Fruit fly (Drosophila melanogaster) whole organism, embryonic: ENCODE measurements around the gene CG43448.
A peak's percentile ranks its signal among the peaks of the same experiment; 100 is the strongest.

Experiments used
- CG10565 ChIP-seq: fragments of 200-800 bp; sonication (Bioruptor generic); optimal IDR thresholded peaks from 3 replicates; lab custom pipeline; 2016; ENCODE audit warnings: missing biosample characterization, mild to moderate bottlenecking, missing genetic modification characterization
- CG11093 ChIP-seq: fragments of 200-800 bp; sonication (Bioruptor generic); IDR thresholded peaks from 3 replicates; pipeline ENCODE4 v1.3.6; 2022; ENCODE audit warnings: missing biosample characterization, missing genetic modification characterization
- CG11398 ChIP-seq: fragments of 200-800 bp; sonication (Bioruptor generic); optimal IDR thresholded peaks from 2 replicates; lab custom pipeline; 2016; ENCODE audit warnings: missing biosample characterization, missing genetic modification characterization
- CG12299 ChIP-seq: fragments of 200-800 bp; sonication (Bioruptor generic); optimal IDR thresholded peaks from 2 replicates; lab custom pipeline; 2018; ENCODE audit warnings: missing biosample characterization, mild to moderate bottlenecking, missing genetic modification characterization
- CG14050 ChIP-seq: fragments of 200-800 bp; sonication (Bioruptor generic); IDR thresholded peaks from 3 replicates; pipeline ENCODE4 v1.3.6; 2022; ENCODE audit warnings: missing biosample characterization, missing genetic modification characterization
- CG1529 ChIP-seq: fragments of 200-800 bp; sonication (Bioruptor generic); optimal IDR thresholded peaks from 3 replicates; lab custom pipeline; 2018; ENCODE audit warnings: missing biosample characterization, missing genetic modification characterization
- CG1647 ChIP-seq: fragments of 200-800 bp; sonication (Bioruptor generic); optimal IDR thresholded peaks from 3 replicates; lab custom pipeline; 2016; ENCODE audit warnings: missing biosample characterization, missing genetic modification characterization
- CG17328 ChIP-seq: fragments of 200-800 bp; sonication (Bioruptor generic); IDR thresholded peaks from 2 replicates; pipeline ENCODE4 v1.3.6; 2022; ENCODE audit warnings: missing biosample characterization, missing genetic modification characterization
- CG18011 ChIP-seq: fragments of 200-800 bp; sonication (Bioruptor generic); optimal IDR thresholded peaks from 2 replicates; lab custom pipeline; 2017; ENCODE audit warnings: missing biosample characterization, missing genetic modification characterization, mild to moderate bottlenecking, moderate library complexity, missing genotype
- CG2712 ChIP-seq: fragments of 200-800 bp; optimal IDR thresholded peaks from 3 replicates; lab custom pipeline; 2019; ENCODE audit warnings: missing biosample characterization, mild to moderate bottlenecking, missing genetic modification characterization, moderate library complexity
- CG2889 ChIP-seq: fragments of 200-800 bp; sonication (Bioruptor generic); IDR thresholded peaks from 3 replicates; pipeline ENCODE4 v1.3.6; 2022; ENCODE audit warnings: missing biosample characterization, missing genetic modification characterization
- CG33213 ChIP-seq: fragments of 200-800 bp; sonication (Bioruptor generic); optimal IDR thresholded peaks from 3 replicates; lab custom pipeline; 2016; ENCODE audit warnings: missing biosample characterization, missing genetic modification characterization
- CG3847 ChIP-seq: fragments of 200-800 bp; sonication (Bioruptor generic); IDR thresholded peaks from 2 replicates; pipeline ENCODE4 v1.3.6; 2022; ENCODE audit warnings: missing biosample characterization, missing genetic modification characterization
- CG42726 ChIP-seq: fragments of 200-800 bp; sonication (Bioruptor generic); IDR thresholded peaks from 2 replicates; pipeline ENCODE4 v1.3.6; 2022; ENCODE audit warnings: missing biosample characterization, missing genetic modification characterization; ENCODE audit not compliant: partially characterized antibody
- CG4282 ChIP-seq: fragments of 200-800 bp; sonication (Bioruptor generic); optimal IDR thresholded peaks from 2 replicates; lab custom pipeline; 2016; ENCODE audit warnings: missing biosample characterization, missing genetic modification characterization
- CG4360 ChIP-seq: fragments of 200-800 bp; sonication (Bioruptor generic); IDR thresholded peaks from 2 replicates; pipeline ENCODE4 v1.3.6; 2022; ENCODE audit warnings: missing biosample characterization, missing genetic modification characterization
- CG5245 ChIP-seq: fragments of 200-800 bp; sonication (Bioruptor generic); optimal IDR thresholded peaks from 3 replicates; lab custom pipeline; 2016; ENCODE audit warnings: missing biosample characterization, missing genetic modification characterization
- CG6791 ChIP-seq: fragments of 200-800 bp; sonication (Bioruptor generic); IDR thresholded peaks from 3 replicates; pipeline ENCODE4 v1.3.6; 2022; ENCODE audit warnings: missing biosample characterization, missing genetic modification characterization; ENCODE audit not compliant: partially characterized antibody
- CG8388 ChIP-seq: fragments of 200-800 bp; sonication (Bioruptor generic); optimal IDR thresholded peaks from 2 replicates; lab custom pipeline; 2019; ENCODE audit warnings: missing biosample characterization, mild to moderate bottlenecking, missing genetic modification characterization, moderate library complexity
- CG9437 ChIP-seq: fragments of 200-800 bp; sonication (Bioruptor generic); optimal IDR thresholded peaks from 2 replicates; lab custom pipeline; 2018; ENCODE audit warnings: missing biosample characterization, mild to moderate bottlenecking, missing genetic modification characterization
- Dek ChIP-seq: fragments of 200-800 bp; sonication (Bioruptor generic); optimal IDR thresholded peaks from 3 replicates; lab custom pipeline; 2019; ENCODE audit warnings: missing biosample characterization, mild to moderate bottlenecking, missing genetic modification characterization, moderate library complexity
- ERR ChIP-seq: fragments of 200-800 bp; sonication (Bioruptor generic); optimal IDR thresholded peaks from 2 replicates; lab custom pipeline; 2016; ENCODE audit warnings: missing biosample characterization, missing genetic modification characterization
- H2.0 ChIP-seq: fragments of 200-800 bp; sonication (Bioruptor generic); IDR thresholded peaks from 2 replicates; pipeline ENCODE4 v1.3.6; 2022; ENCODE audit warnings: missing biosample characterization, missing genetic modification characterization
- HmgZ ChIP-seq: fragments of 200-800 bp; sonication (Bioruptor generic); optimal IDR thresholded peaks from 2 replicates; lab custom pipeline; 2018; ENCODE audit warnings: missing biosample characterization, mild to moderate bottlenecking, missing genetic modification characterization
- NC2α ChIP-seq: fragments of 200-800 bp; sonication (Bioruptor generic); optimal IDR thresholded peaks from 2 replicates; lab custom pipeline; 2016; ENCODE audit warnings: missing biosample characterization, missing genetic modification characterization
- PHDP ChIP-seq: fragments of 200-800 bp; sonication (Bioruptor generic); optimal IDR thresholded peaks from 3 replicates; lab custom pipeline; 2018; ENCODE audit warnings: missing biosample characterization, mild to moderate bottlenecking, missing genetic modification characterization, moderate library complexity
- Sox100B ChIP-seq: fragments of 200-800 bp; sonication (Bioruptor generic); optimal IDR thresholded peaks from 3 replicates; lab custom pipeline; 2018; ENCODE audit warnings: missing biosample characterization, mild to moderate bottlenecking, missing genetic modification characterization
- al ChIP-seq: fragments of 200-800 bp; sonication (Bioruptor generic); IDR thresholded peaks from 2 replicates; pipeline ENCODE4 v1.3.6; 2022; ENCODE audit warnings: missing biosample characterization, missing genetic modification characterization
- aop ChIP-seq: fragments of 200-800 bp; sonication (Bioruptor generic); IDR thresholded peaks from 2 replicates; pipeline ENCODE4 v1.3.6; 2022; ENCODE audit warnings: missing biosample characterization, missing genetic modification characterization
- br ChIP-seq: fragments of >200 bp; optimal IDR thresholded peaks from 2 replicates; lab custom pipeline; 2017
- cad ChIP-seq: fragments of >200 bp; optimal IDR thresholded peaks from 2 replicates; lab custom pipeline; 2017; ENCODE audit warnings: missing biosample characterization, missing genetic modification characterization
- cas ChIP-seq: fragments of 200-800 bp; sonication (Bioruptor generic); IDR thresholded peaks from 2 replicates; pipeline ENCODE4 v1.3.6; 2022; ENCODE audit warnings: missing biosample characterization, missing genetic modification characterization
- ci ChIP-seq: fragments of 200-800 bp; sonication (Bioruptor generic); IDR thresholded peaks from 3 replicates; pipeline ENCODE4 v1.3.6; 2022; ENCODE audit warnings: missing biosample characterization, missing genetic modification characterization
- corto ChIP-seq: fragments of 200-800 bp; sonication (Bioruptor generic); optimal IDR thresholded peaks from 2 replicates; lab custom pipeline; 2016; ENCODE audit warnings: missing biosample characterization, mild to moderate bottlenecking, missing genetic modification characterization, moderate library complexity
- crc ChIP-seq: fragments of 200-800 bp; sonication (Bioruptor generic); optimal IDR thresholded peaks from 2 replicates; lab custom pipeline; 2016; ENCODE audit warnings: missing biosample characterization, missing genetic modification characterization
- croc ChIP-seq: fragments of 200-800 bp; sonication (Bioruptor generic); conservative IDR thresholded peaks from 3 replicates; pipeline ENCODE4 v1.3.6; 2022; ENCODE audit warnings: missing biosample characterization, missing genetic modification characterization
- fd3F ChIP-seq: fragments of 200-800 bp; sonication (Bioruptor generic); optimal IDR thresholded peaks from 2 replicates; lab custom pipeline; 2018; ENCODE audit warnings: missing biosample characterization, mild to moderate bottlenecking, missing genetic modification characterization, moderate library complexity
- fu2 ChIP-seq: fragments of 200-800 bp; sonication (Bioruptor generic); optimal IDR thresholded peaks from 2 replicates; lab custom pipeline; 2016; ENCODE audit warnings: missing biosample characterization, missing genetic modification characterization
- gcm ChIP-seq: fragments of 200-800 bp; sonication (Bioruptor generic); optimal IDR thresholded peaks from 2 replicates; lab custom pipeline; 2019; ENCODE audit warnings: missing biosample characterization, mild to moderate bottlenecking, missing genetic modification characterization, moderate library complexity
- gcm2 ChIP-seq: fragments of 200-800 bp; sonication (Bioruptor generic); optimal IDR thresholded peaks from 2 replicates; lab custom pipeline; 2016; ENCODE audit warnings: missing biosample characterization, missing genetic modification characterization
- hkb ChIP-seq, 2 experiments: fragments of 200-800 bp in 1 of 2; fragments of >200 bp in 1 of 2; sonication (Bioruptor generic) in 1 of 2; IDR thresholded peaks in 1 of 2; optimal IDR thresholded peaks in 1 of 2; 2 replicates each; pipeline versions ENCODE4 v1.3.6 to Lab custom; 2017 to 2022; ENCODE audit warnings: missing biosample characterization in 1 of 2, missing genetic modification characterization in 1 of 2
- kni ChIP-seq: fragments of 200-800 bp; sonication (Bioruptor generic); optimal IDR thresholded peaks from 3 replicates; lab custom pipeline; 2017; ENCODE audit warnings: mild to moderate bottlenecking, missing biosample characterization, missing genetic modification reagents, missing genetic modification characterization
- lilli ChIP-seq: fragments of 200-800 bp; sonication (Bioruptor generic); optimal IDR thresholded peaks from 3 replicates; lab custom pipeline; 2016; ENCODE audit warnings: missing biosample characterization, missing genetic modification characterization
- nerfin-2 ChIP-seq: fragments of 200-800 bp; sonication (Bioruptor generic); IDR thresholded peaks from 2 replicates; pipeline ENCODE4 v1.3.6; 2022; ENCODE audit warnings: missing biosample characterization, missing genetic modification characterization; ENCODE audit not compliant: partially characterized antibody
- pfk ChIP-seq: fragments of 200-800 bp; sonication (Bioruptor generic); optimal IDR thresholded peaks from 2 replicates; lab custom pipeline; 2018; ENCODE audit warnings: missing biosample characterization, mild to moderate bottlenecking, missing genetic modification characterization, moderate library complexity
- scrt ChIP-seq: fragments of 200-800 bp; sonication (Bioruptor generic); optimal IDR thresholded peaks from 2 replicates; lab custom pipeline; 2018; ENCODE audit warnings: missing biosample characterization, mild to moderate bottlenecking, missing genetic modification characterization, moderate library complexity
- sens-2 ChIP-seq: fragments of 200-800 bp; sonication (Bioruptor generic); IDR thresholded peaks from 2 replicates; pipeline ENCODE4 v1.3.6; 2022; ENCODE audit warnings: missing biosample characterization, missing genetic modification characterization
- shn ChIP-seq: fragments of 200-800 bp; sonication (Bioruptor generic); optimal IDR thresholded peaks from 3 replicates; lab custom pipeline; 2016; ENCODE audit warnings: missing biosample characterization, missing genetic modification characterization
- slbo ChIP-seq: fragments of 200-800 bp; sonication (Bioruptor generic); IDR thresholded peaks from 2 replicates; pipeline ENCODE4 v1.3.6; 2022; ENCODE audit warnings: missing biosample characterization, missing genetic modification characterization
- sr ChIP-seq: fragments of 200-800 bp; sonication (Bioruptor generic); IDR thresholded peaks from 3 replicates; pipeline ENCODE4 v1.3.6; 2022; ENCODE audit warnings: missing biosample characterization, missing genetic modification characterization
- tup ChIP-seq: fragments of 200-800 bp; sonication (Bioruptor generic); optimal IDR thresholded peaks from 2 replicates; lab custom pipeline; 2016; ENCODE audit warnings: missing biosample characterization, mild to moderate bottlenecking, missing genetic modification characterization, moderate library complexity

CG43448 gene

dm6 chr3R:30200091-30200698 lies 37.3 kb downstream of the CG43448 start (continued):
- no peak for TF ChIP-seq CG4360 (GFP tag; lab: Robert Waterston, UW)
- TF ChIP-seq ERR (GFP tag; lab: Kevin White, UChicago) = no peak
- TF ChIP-seq fd3F = no peak
- TF ChIP-seq sens-2 = no peak
- no peak for TF ChIP-seq pfk (GFP tag; lab: Kevin White, UChicago)
- TF ChIP-seq al (GFP tag; lab: Robert Waterston, UW) = peak; percentile 55; the same call in 1 of the 2 replicates
- TF ChIP-seq NC2α (GFP tag; lab: Kevin White, UChicago) = no peak
- TF ChIP-seq CG11398 (GFP tag; lab: Kevin White, UChicago) = no peak
- no peak for TF ChIP-seq CG5245 (GFP tag; lab: Kevin White, UChicago)
- TF ChIP-seq crc (GFP tag; lab: Kevin White, UChicago) = no peak
- TF ChIP-seq kni (GFP tag; lab: Kevin White, UChicago) = no peak
- no peak for TF ChIP-seq gcm2 (GFP tag; lab: Kevin White, UChicago)
- no peak for TF ChIP-seq PHDP
- no peak for TF ChIP-seq CG6791 (GFP tag; lab: Robert Waterston, UW)
- TF ChIP-seq sr (GFP tag; lab: Robert Waterston, UW) = peak; percentile 85
- TF ChIP-seq CG11093 (GFP tag; lab: Robert Waterston, UW) = no peak
- TF ChIP-seq HmgZ (tag; lab: Kevin White, UChicago) = no peak
- no peak for TF ChIP-seq corto (GFP tag; lab: Kevin White, UChicago)
- TF ChIP-seq CG3847 (GFP tag; lab: Robert Waterston, UW) = peak; percentile 44
- TF ChIP-seq slbo (GFP tag; lab: Robert Waterston, UW) = peak; percentile 73
- no peak for TF ChIP-seq CG1529
- no peak for TF ChIP-seq CG1647 (GFP tag; lab: Kevin White, UChicago)
- TF ChIP-seq CG12299 (tag; lab: Kevin White, UChicago) = no peak
- TF ChIP-seq shn (GFP tag; lab: Kevin White, UChicago) = no peak
- no peak for TF ChIP-seq CG33213 (GFP tag; lab: Kevin White, UChicago)
- no peak for TF ChIP-seq tup (GFP tag; lab: Kevin White, UChicago)
- peak; percentile 18 for TF ChIP-seq lilli
- no peak for TF ChIP-seq CG4282
- TF ChIP-seq cas (GFP tag; lab: Robert Waterston, UW) = no peak
- no peak for TF ChIP-seq CG2712 (tag; lab: Kevin White, UChicago)
- TF ChIP-seq H2.0 (GFP tag; lab: Robert Waterston, UW) = no peak
- TF ChIP-seq croc = no peak
- TF ChIP-seq aop = no peak
- no peak for TF ChIP-seq CG42726 (GFP tag; lab: Robert Waterston, UW)
- peak; percentile 6 for TF ChIP-seq CG8388 (GFP tag; lab: Kevin White, UChicago)
- TF ChIP-seq CG9437 (GFP tag; lab: Kevin White, UChicago) = no peak
- no peak for TF ChIP-seq CG14050 (GFP tag; lab: Robert Waterston, UW)
- no peak for TF ChIP-seq nerfin-2 (GFP tag; lab: Robert Waterston, UW)
- no peak for TF ChIP-seq Dek
- TF ChIP-seq scrt (GFP tag; lab: Kevin White, UChicago) = no peak
- peak; percentile 13 for TF ChIP-seq Sox100B
- no peak for TF ChIP-seq CG10565 (GFP tag; lab: Kevin White, UChicago)
- no peak for TF ChIP-seq hkb (optimal IDR thresholded peaks at IDR 0.05; lab: Kevin White, UChicago)
- TF ChIP-seq hkb (GFP tag; IDR thresholded peaks at IDR 0.05; lab: Robert Waterston, UW) = peak; percentile 29; the same call in 1 of the 2 replicates
- TF ChIP-seq br (lab: Kevin White, UChicago) = no peak
- no peak for TF ChIP-seq cad
- TF ChIP-seq ci (GFP tag; lab: Robert Waterston, UW) = 0 out of 3 replicates have a peak, but pooled peaks have one; percentile 30
- TF ChIP-seq CG18011 (GFP tag; lab: Kevin White, UChicago) = no peak
- TF ChIP-seq gcm (GFP tag; lab: Kevin White, UChicago) = no peak
- TF ChIP-seq CG2889 = 0 out of 3 replicates have a peak, but pooled peaks have one; percentile 47
- TF ChIP-seq fu2 = no peak
- TF ChIP-seq CG17328 (GFP tag; lab: Robert Waterston, UW) = no peak
